Worm (Caenorhabditis elegans) whole organism, L2 larva: ENCODE measurements around the gene B0303.14.

Source experiments
- C34F6.9 ChIP-seq: fragments of 150-350 bp; optimal IDR thresholded peaks from 2 replicates; lab custom pipeline; 2014; ENCODE audit warnings: missing biosample characterization, missing genetic modification characterization
- F13H6.1 ChIP-seq: sonication (generic microtip); optimal IDR thresholded peaks from 2 replicates; lab custom pipeline; 2016; ENCODE audit warnings: missing genetic modification characterization, missing compliant biosample characterization
- R02D3.7 ChIP-seq: fragments of 150-350 bp; optimal IDR thresholded peaks from 2 replicates; lab custom pipeline; 2014; ENCODE audit warnings: missing biosample characterization, missing genetic modification characterization
- Y55F3AM.14 ChIP-seq: fragments of 200-800 bp; sonication (Bioruptor generic); optimal IDR thresholded peaks from 2 replicates; lab custom pipeline; 2018; ENCODE audit warnings: mild to moderate bottlenecking, missing genetic modification characterization, missing compliant biosample characterization
- ZK546.5 ChIP-seq: sonication (generic microtip); optimal IDR thresholded peaks from 2 replicates; lab custom pipeline; 2017; ENCODE audit warnings: missing biosample characterization, missing genetic modification characterization
- aly-2 ChIP-seq: fragments of 150-350 bp; optimal IDR thresholded peaks from 2 replicates; lab custom pipeline; 2014; ENCODE audit warnings: missing biosample characterization, missing genetic modification characterization
- ama-1 ChIP-seq: fragments of 150-350 bp; optimal IDR thresholded peaks from 2 replicates; lab custom pipeline; 2018; ENCODE audit warnings: inconsistent platforms
- blmp-1 ChIP-seq: sonication (generic microtip); optimal IDR thresholded peaks from 2 replicates; lab custom pipeline; 2017; ENCODE audit warnings: missing genetic modification characterization, mild to moderate bottlenecking, missing compliant biosample characterization, antibody characterized with exemption, moderate library complexity; ENCODE audit not compliant: insufficient read depth
- ceh-16 ChIP-seq: fragments of 150-350 bp; optimal IDR thresholded peaks from 2 replicates; lab custom pipeline; 2014; ENCODE audit warnings: missing biosample characterization, missing genetic modification characterization
- ceh-82 ChIP-seq: fragments of 150-350 bp; optimal IDR thresholded peaks from 2 replicates; lab custom pipeline; 2014; ENCODE audit warnings: missing biosample characterization, missing genetic modification characterization
- crh-2 ChIP-seq: sonication (generic microtip); optimal IDR thresholded peaks from 2 replicates; lab custom pipeline; 2017; ENCODE audit warnings: missing biosample characterization, missing genetic modification characterization
- dmd-4 ChIP-seq: sonication (generic microtip); optimal IDR thresholded peaks from 2 replicates; lab custom pipeline; 2017; ENCODE audit warnings: missing biosample characterization, missing genetic modification characterization
- egl-27 ChIP-seq: sonication (generic microtip); optimal IDR thresholded peaks from 3 replicates; lab custom pipeline; 2017; ENCODE audit warnings: missing biosample characterization, missing genetic modification reagents, missing genetic modification characterization
- elt-1 ChIP-seq: fragments of 150-350 bp; optimal IDR thresholded peaks from 2 replicates; lab custom pipeline; 2014; ENCODE audit warnings: missing biosample characterization, missing genetic modification characterization
- elt-3 ChIP-seq: sonication (generic microtip); optimal IDR thresholded peaks from 2 replicates; lab custom pipeline; 2017; ENCODE audit warnings: missing biosample characterization, missing genetic modification characterization
- fos-1 ChIP-seq: fragments of 150-350 bp; optimal IDR thresholded peaks from 2 replicates; lab custom pipeline; 2014; ENCODE audit warnings: missing biosample characterization, missing genetic modification characterization
- gmeb-1 ChIP-seq: fragments of 150-350 bp; optimal IDR thresholded peaks from 2 replicates; lab custom pipeline; 2014; ENCODE audit warnings: missing biosample characterization, missing genetic modification characterization
- lin-11 ChIP-seq: fragments of 150-350 bp; sonication (generic microtip); optimal IDR thresholded peaks from 2 replicates; lab custom pipeline; 2014; ENCODE audit warnings: missing biosample characterization, missing genetic modification characterization, inconsistent platforms, mixed read lengths
- lin-13 ChIP-seq: fragments of 150-350 bp; optimal IDR thresholded peaks from 2 replicates; lab custom pipeline; 2014; ENCODE audit warnings: missing biosample characterization, missing genetic modification reagents, missing genetic modification characterization
- lin-39 ChIP-seq: fragments of 150-350 bp; optimal IDR thresholded peaks from 2 replicates; lab custom pipeline; 2014; ENCODE audit warnings: missing biosample characterization, missing genetic modification reagents, missing genetic modification characterization
- lsy-2 ChIP-seq, 2 experiments: fragments of 150-350 bp in 1 of 2; sonication (generic microtip) in 1 of 2; optimal IDR thresholded peaks; 2 replicates each; lab custom pipeline; 2014 to 2017; ENCODE audit warnings: missing biosample characterization in 2 of 2, missing genetic modification characterization in 2 of 2
- mbf-1 ChIP-seq: sonication (generic microtip); optimal IDR thresholded peaks from 2 replicates; lab custom pipeline; 2017; ENCODE audit warnings: missing biosample characterization, missing genetic modification characterization
- mdl-1 ChIP-seq, 2 experiments: fragments of 150-350 bp in 1 of 2; sonication (generic microtip) in 1 of 2; optimal IDR thresholded peaks; 2 replicates each; lab custom pipeline; 2017; ENCODE audit warnings: missing biosample characterization in 2 of 2, missing genetic modification characterization in 2 of 2
- nhr-10 ChIP-seq: sonication (generic microtip); optimal IDR thresholded peaks from 2 replicates; lab custom pipeline; 2017; ENCODE audit warnings: missing biosample characterization, missing genetic modification characterization
- nhr-11 ChIP-seq: fragments of 150-350 bp; optimal IDR thresholded peaks from 2 replicates; lab custom pipeline; 2014; ENCODE audit warnings: missing biosample characterization, missing genetic modification characterization
- nhr-12 ChIP-seq: fragments of 150-350 bp; optimal IDR thresholded peaks from 2 replicates; lab custom pipeline; 2014; ENCODE audit warnings: missing biosample characterization, missing genetic modification characterization
- nhr-129 ChIP-seq: fragments of 150-350 bp; optimal IDR thresholded peaks from 2 replicates; lab custom pipeline; 2014; ENCODE audit warnings: missing biosample characterization, missing genetic modification characterization
- nhr-21 ChIP-seq: fragments of 150-350 bp; optimal IDR thresholded peaks from 2 replicates; lab custom pipeline; 2014; ENCODE audit warnings: missing biosample characterization, missing genetic modification characterization
- nhr-23 ChIP-seq: fragments of 150-350 bp; optimal IDR thresholded peaks from 2 replicates; lab custom pipeline; 2014; ENCODE audit warnings: missing biosample characterization, missing genetic modification reagents, missing genetic modification characterization
- nhr-237 ChIP-seq: fragments of 150-350 bp; optimal IDR thresholded peaks from 2 replicates; lab custom pipeline; 2014; ENCODE audit warnings: missing biosample characterization, missing genetic modification characterization
- nhr-6 ChIP-seq: fragments of 150-350 bp; optimal IDR thresholded peaks from 2 replicates; lab custom pipeline; 2014; ENCODE audit warnings: missing biosample characterization, missing genetic modification characterization
- nhr-77 ChIP-seq: fragments of 150-350 bp; optimal IDR thresholded peaks from 2 replicates; lab custom pipeline; 2014; ENCODE audit warnings: missing biosample characterization, missing genetic modification characterization
- peb-1 ChIP-seq: fragments of 150-350 bp; optimal IDR thresholded peaks from 2 replicates; lab custom pipeline; 2014; ENCODE audit warnings: missing biosample characterization, missing genetic modification characterization
- skn-1 ChIP-seq: sonication (generic microtip); optimal IDR thresholded peaks from 2 replicates; lab custom pipeline; 2017; ENCODE audit warnings: missing biosample characterization, missing genetic modification characterization
- sma-3 ChIP-seq: sonication (generic microtip); optimal IDR thresholded peaks from 2 replicates; lab custom pipeline; 2016; ENCODE audit warnings: missing genetic modification reagents, missing genetic modification characterization, missing compliant biosample characterization
- sma-9 ChIP-seq, 2 experiments: fragments of 150-350 bp in 1 of 2; sonication (generic microtip) in 1 of 2; optimal IDR thresholded peaks; 2 replicates each; lab custom pipeline; 2014 to 2016; ENCODE audit warnings: missing genetic modification characterization in 2 of 2, mild to moderate bottlenecking in 1 of 2, missing biosample characterization in 1 of 2, missing compliant biosample characterization in 1 of 2, missing genetic modification reagents in 1 of 2, moderate library complexity in 1 of 2
- snpc-4 ChIP-seq: fragments of 150-350 bp; optimal IDR thresholded peaks from 2 replicates; lab custom pipeline; 2014; ENCODE audit warnings: missing biosample characterization, missing genetic modification characterization
- unc-39 ChIP-seq: fragments of 150-350 bp; optimal IDR thresholded peaks from 2 replicates; lab custom pipeline; 2014; ENCODE audit warnings: missing biosample characterization, missing genetic modification characterization
- unc-55 ChIP-seq: fragments of 150-350 bp; sonication (generic microtip); optimal IDR thresholded peaks from 3 replicates; lab custom pipeline; 2014; ENCODE audit warnings: missing biosample characterization, missing genetic modification reagents, missing genetic modification characterization
- zag-1 ChIP-seq: fragments of 150-350 bp; optimal IDR thresholded peaks from 2 replicates; lab custom pipeline; 2014; ENCODE audit warnings: missing biosample characterization, missing genetic modification characterization
- ztf-1 ChIP-seq: fragments of 200-800 bp; sonication (Bioruptor generic); conservative IDR thresholded peaks from 2 replicates; pipeline ENCODE4 v1.3.6; 2022; ENCODE audit warnings: missing genetic modification characterization, missing compliant biosample characterization
- ztf-11 ChIP-seq: sonication (generic microtip); optimal IDR thresholded peaks from 2 replicates; lab custom pipeline; 2017; ENCODE audit warnings: missing biosample characterization, missing genetic modification characterization
- ztf-4 ChIP-seq: fragments of 150-350 bp; optimal IDR thresholded peaks from 2 replicates; lab custom pipeline; 2014; ENCODE audit warnings: missing biosample characterization, missing genetic modification characterization

Gene B0303.14

DNA sequence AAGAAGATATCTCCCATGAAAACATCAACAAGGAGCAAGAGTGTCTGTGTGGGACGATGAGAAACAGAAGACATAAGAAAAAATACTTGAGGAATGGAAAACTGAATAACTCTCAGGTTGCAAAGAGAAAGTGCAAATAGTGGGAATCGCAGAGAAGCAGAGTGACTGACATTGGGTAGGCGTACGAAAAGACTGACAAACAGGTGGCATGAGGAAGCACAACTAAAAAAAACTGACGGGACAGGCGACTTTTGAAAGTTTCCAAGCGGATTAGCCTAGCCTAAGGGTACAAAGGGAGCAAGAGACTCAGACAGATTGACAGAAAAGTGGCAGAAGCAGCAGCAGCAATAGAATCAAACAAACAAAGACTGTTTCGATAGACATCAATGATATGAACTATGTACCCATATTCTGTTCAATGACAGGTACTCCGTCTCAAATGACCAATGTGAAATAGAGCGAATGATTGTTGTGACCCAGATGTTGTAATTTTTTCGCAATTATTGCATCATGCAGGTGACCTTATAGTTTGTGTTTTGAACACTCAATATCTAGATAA lies 18.4 kb upstream of the B0303.14 start (continued):
- no peak for TF ChIP-seq unc-39 (tag; lab: Kevin White, UChicago)
- TF ChIP-seq elt-3: no peak

DNA sequence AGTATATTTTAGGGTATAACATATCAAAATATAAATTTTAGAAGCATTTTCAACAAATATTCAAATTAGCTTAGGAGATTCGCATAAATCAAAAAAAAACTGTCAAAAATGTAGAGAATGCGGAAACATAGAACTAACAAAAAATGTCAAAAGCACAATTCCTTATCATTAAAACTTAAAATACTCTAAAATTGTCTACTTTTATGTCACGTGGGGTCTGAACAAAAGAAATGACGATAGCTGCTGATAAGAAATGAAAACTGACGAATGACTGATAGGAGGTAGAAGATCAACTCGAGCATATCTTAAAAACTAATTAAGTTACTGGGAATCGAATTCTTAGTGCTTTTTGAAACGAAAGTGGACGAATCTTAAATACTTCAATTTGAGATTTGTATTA lies 17.7 kb upstream of the B0303.14 start:
- TF ChIP-seq crh-2 (tag; lab: Kevin White, UChicago): peak; percentile 43
- no peak for TF ChIP-seq snpc-4
- no peak for TF ChIP-seq ceh-16
- TF ChIP-seq lin-11 (tag; lab: Kevin White, UChicago): no peak
- peak; percentile 57 for TF ChIP-seq gmeb-1 (tag; lab: Kevin White, UChicago)
- TF ChIP-seq nhr-237: no peak
- TF ChIP-seq fos-1: peak; percentile 61
- no peak for TF ChIP-seq blmp-1 (tag; lab: Kevin White, UChicago)
- TF ChIP-seq nhr-23 (tag; lab: Kevin White, UChicago): no peak
- no peak for TF ChIP-seq F13H6.1 (tag; lab: Kevin White, UChicago)
- no peak for TF ChIP-seq nhr-21 (tag; lab: Kevin White, UChicago)
- peak; percentile 94 for TF ChIP-seq sma-9 (GFP tag; optimal IDR thresholded peaks at IDR 0.05; lab: Kevin White, UChicago)
- TF ChIP-seq sma-9 (tag; optimal IDR thresholded peaks at IDR 0.05; lab: Kevin White, UChicago): no peak
- peak; percentile 34 to 56 for TF ChIP-seq mdl-1 (tag; optimal IDR thresholded peaks at IDR 0.05; lab: Kevin White, UChicago)
- TF ChIP-seq ceh-82: no peak
- no peak for TF ChIP-seq nhr-6 (tag; lab: Kevin White, UChicago)
- no peak for TF ChIP-seq nhr-10
- TF ChIP-seq ztf-11 (tag; lab: Kevin White, UChicago): no peak
- no peak for TF ChIP-seq zag-1 (tag; lab: Kevin White, UChicago)
- TF ChIP-seq ztf-4 (tag; lab: Kevin White, UChicago): no peak
- no peak for TF ChIP-seq lsy-2 (tag; optimal IDR thresholded peaks at IDR 0.05; lab: Kevin White, UChicago)
- no peak for TF ChIP-seq skn-1 (tag; lab: Kevin White, UChicago)
- no peak for TF ChIP-seq R02D3.7 (tag; lab: Kevin White, UChicago)

DNA sequence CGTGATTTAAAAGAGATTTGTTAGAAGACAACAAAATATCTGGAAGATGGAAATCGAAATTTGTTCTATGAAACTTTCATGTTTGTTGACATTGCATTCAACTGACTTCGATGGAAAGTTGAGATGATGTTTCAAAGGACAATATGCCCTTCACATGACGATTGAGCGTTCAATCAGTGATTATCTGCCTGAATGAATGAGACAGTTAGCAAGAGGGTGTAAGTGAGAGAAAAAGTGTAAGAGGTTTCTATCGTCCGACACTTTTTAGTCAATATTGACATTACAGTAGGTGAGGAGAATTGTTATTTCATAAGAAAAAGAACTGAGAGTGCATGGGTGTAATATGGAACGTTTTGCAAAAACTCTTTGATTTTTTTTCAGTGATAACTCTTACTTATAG lies 17.3 kb upstream of the B0303.14 start:
- TF ChIP-seq nhr-6 (tag; lab: Kevin White, UChicago): peak; percentile 38
- no peak for TF ChIP-seq mdl-1 (tag; optimal IDR thresholded peaks at IDR 0.05; lab: Kevin White, UChicago)
- TF ChIP-seq sma-9 (GFP tag; optimal IDR thresholded peaks at IDR 0.05; lab: Kevin White, UChicago): peak; percentile 76
- TF ChIP-seq sma-9 (tag; optimal IDR thresholded peaks at IDR 0.05; lab: Kevin White, UChicago): no peak
- TF ChIP-seq ama-1: no peak
- TF ChIP-seq ceh-82: no peak
- TF ChIP-seq crh-2 (tag; lab: Kevin White, UChicago): peak; percentile 34
- peak; percentile 75 for TF ChIP-seq nhr-129 (tag; lab: Kevin White, UChicago)
- TF ChIP-seq F13H6.1 (tag; lab: Kevin White, UChicago): peak; percentile 5
- peak; percentile 21 for TF ChIP-seq fos-1
- peak in 1 of 2 experiments; percentile 15 for TF ChIP-seq lsy-2 (tag; optimal IDR thresholded peaks at IDR 0.05; lab: Kevin White, UChicago)
- no peak for TF ChIP-seq nhr-12 (tag; lab: Kevin White, UChicago)
- peak; percentile 55 for TF ChIP-seq blmp-1 (tag; lab: Kevin White, UChicago)

DNA sequence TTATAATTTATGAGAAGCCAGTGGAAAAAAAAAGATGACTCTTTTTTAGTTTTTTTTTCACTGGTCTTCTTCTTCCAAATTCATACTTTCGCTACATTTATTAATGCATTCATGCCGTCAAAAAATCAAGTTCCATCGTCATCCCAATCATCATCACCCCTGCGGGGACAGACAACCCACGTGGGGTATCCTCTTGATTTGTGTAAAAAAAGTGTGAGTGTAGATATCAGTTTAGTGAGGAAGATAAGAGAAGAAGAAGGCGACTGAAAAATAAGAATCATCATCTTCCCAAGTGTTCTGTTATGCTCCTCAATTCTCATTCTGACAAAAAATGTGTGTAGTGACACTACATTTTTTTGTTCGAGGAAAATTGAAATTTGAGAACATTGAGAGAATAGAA lies 16.0 kb upstream of the B0303.14 start:
- TF ChIP-seq egl-27 (tag; lab: Kevin White, UChicago) (no peak), nhr-129 (tag; lab: Kevin White, UChicago) (no peak), crh-2 (tag; lab: Kevin White, UChicago) (no peak), sma-9 (GFP tag; optimal IDR thresholded peaks at IDR 0.05; lab: Kevin White, UChicago) (peak; percentile 73), sma-9 (tag; optimal IDR thresholded peaks at IDR 0.05; lab: Kevin White, UChicago) (no peak), nhr-11 (tag; lab: Kevin White, UChicago) (no peak), elt-1 (no peak), ZK546.5 (tag; lab: Kevin White, UChicago) (no peak), nhr-21 (tag; lab: Kevin White, UChicago) (no peak), unc-55 (GFP tag; lab: Kevin White, UChicago) (no peak), R02D3.7 (tag; lab: Kevin White, UChicago) (no peak), nhr-12 (tag; lab: Kevin White, UChicago) (no peak), mbf-1 (tag; lab: Kevin White, UChicago) (no peak), blmp-1 (tag; lab: Kevin White, UChicago) (peak; percentile 28), dmd-4 (no peak), lsy-2 (tag; optimal IDR thresholded peaks at IDR 0.05; lab: Kevin White, UChicago) (peak in 1 of 2 experiments; percentile 18), lin-39 (no peak), gmeb-1 (tag; lab: Kevin White, UChicago) (no peak), C34F6.9 (tag; lab: Kevin White, UChicago) (no peak), peb-1 (tag; lab: Kevin White, UChicago) (no peak), ztf-11 (tag; lab: Kevin White, UChicago) (no peak), nhr-77 (tag; lab: Kevin White, UChicago) (no peak), aly-2 (tag; lab: Kevin White, UChicago) (no peak), lin-13 (no peak), Y55F3AM.14 (no peak), elt-3 (no peak), ceh-16 (no peak), ztf-1 (GFP tag; lab: Robert Waterston, UW) (no peak), lin-11 (tag; lab: Kevin White, UChicago) (no peak), zag-1 (tag; lab: Kevin White, UChicago) (no peak), nhr-237 (no peak), unc-39 (tag; lab: Kevin White, UChicago) (no peak), skn-1 (tag; lab: Kevin White, UChicago) (no peak), F13H6.1 (tag; lab: Kevin White, UChicago) (peak; percentile 2), nhr-10 (no peak), sma-3 (no peak)
